Fruit fly (Drosophila melanogaster): ENCODE results near the gene CG5043.

CG5043 gene

dm6 chr2L:17455823-17456222 is 22.2 kb downstream of the CG5043 start, which contains the start of gene SPH93:
TSS of gene SPH93 (minus strand) at chr2L:17455923.
- no peak for TF ChIP-seq CG8478 (optimal IDR thresholded peaks at IDR 0.05)
- no peak for TF ChIP-seq CTCF (optimal IDR thresholded peaks at IDR 0.05)

dm6 chr2L:17457944-17458343 is 24.3 kb downstream of the CG5043 start, which contains the start of gene CG18563:
TSS of gene CG18563 (minus strand) at chr2L:17458044.
- TF ChIP-seq CG8478 (optimal IDR thresholded peaks at IDR 0.05): no peak
- TF ChIP-seq CTCF (optimal IDR thresholded peaks at IDR 0.05): no peak

- TF ChIP-seq CTCF (optimal IDR thresholded peaks at IDR 0.05): peak; percentile 48 to 54
- no peak for TF ChIP-seq CG8478 (optimal IDR thresholded peaks at IDR 0.05)
These were observed 32.4 kb downstream of the CG5043 start for dm6 chr2L:17465915-17466677.

- no peak for TF ChIP-seq CG8478 (optimal IDR thresholded peaks at IDR 0.05)
- no peak for TF ChIP-seq CTCF (optimal IDR thresholded peaks at IDR 0.05)
These were observed 33.3 kb downstream of the CG5043 start for dm6 chr2L:17466950-17467349.

dm6 chr2L:17470630-17471029 is 37.0 kb downstream of the CG5043 start:
- TF ChIP-seq CTCF (optimal IDR thresholded peaks at IDR 0.05) (no peak), CG8478 (optimal IDR thresholded peaks at IDR 0.05) (no peak)

dm6 chr2L:17471524-17471923 is 37.9 kb downstream of the CG5043 start, which contains the start of gene Sgt:
TSS of gene Sgt (plus strand) at chr2L:17471603.
- no peak for TF ChIP-seq CG8478 (optimal IDR thresholded peaks at IDR 0.05)
- no peak for TF ChIP-seq CTCF (optimal IDR thresholded peaks at IDR 0.05)

- TF ChIP-seq CG8478 (optimal IDR thresholded peaks at IDR 0.05): no peak
- no peak for TF ChIP-seq CTCF (optimal IDR thresholded peaks at IDR 0.05)
These were observed 39.2 kb downstream of the CG5043 start, which contains the start of gene BicD for dm6 chr2L:17472582-17473524. TSS of gene BicD (minus strand) at chr2L:17473215.

- TF ChIP-seq CTCF (optimal IDR thresholded peaks at IDR 0.05) (peak in 1 of 2 experiments; percentile 28), CG8478 (optimal IDR thresholded peaks at IDR 0.05) (no peak)
These were observed 44.0 kb downstream of the CG5043 start, which contains the start of gene cass for dm6 chr2L:17477710-17478109. TSS of gene cass (minus strand) at chr2L:17477888.

- no peak for TF ChIP-seq CTCF (optimal IDR thresholded peaks at IDR 0.05)
- no peak for TF ChIP-seq CG8478 (optimal IDR thresholded peaks at IDR 0.05)
These were observed 47.4 kb downstream of the CG5043 start, which contains the start of the genes fws and Lamtor3 for dm6 chr2L:17480943-17481580. TSS of gene fws (minus strand) at chr2L:17481029. TSS of gene Lamtor3 (plus strand) at chr2L:17481231.

dm6 chr2L:17484174-17484573 is 50.5 kb downstream of the CG5043 start, which contains the start of the genes GCS2beta and CG5131:
TSS of gene GCS2beta (minus strand) at chr2L:17484307.
TSS of gene CG5131 (plus strand) at chr2L:17484501.
- TF ChIP-seq CTCF (optimal IDR thresholded peaks at IDR 0.05) (peak in 1 of 2 experiments; percentile 18), CG8478 (optimal IDR thresholded peaks at IDR 0.05) (no peak)

Measured in S2 (cell line).